Worm (Caenorhabditis elegans) whole organism, L4 larva: ENCODE results near the gene K08D8.4.

ENCODE experiments used
- D1046.2 ChIP-seq: fragments of 200-800 bp; sonication (Bioruptor generic); IDR thresholded peaks from 2 replicates; pipeline ENCODE4 v1.3.6; 2022; ENCODE audit warnings: missing genetic modification characterization, missing compliant biosample characterization
- F37D6.2 ChIP-seq: sonication (generic microtip); optimal IDR thresholded peaks from 2 replicates; lab custom pipeline; 2016; ENCODE audit warnings: mild to moderate bottlenecking, missing genetic modification characterization, missing compliant biosample characterization
- F49E8.2 ChIP-seq: sonication (generic microtip); optimal IDR thresholded peaks from 2 replicates; lab custom pipeline; 2016; ENCODE audit warnings: missing compliant biosample characterization, mild to moderate bottlenecking, missing genetic modification characterization, borderline replicate concordance
- R02D3.7 ChIP-seq: fragments of 150-350 bp; sonication (generic microtip); optimal IDR thresholded peaks from 3 replicates; lab custom pipeline; 2014; ENCODE audit warnings: missing biosample characterization, missing genetic modification characterization
- T26A8.4 ChIP-seq: fragments of 200-800 bp; sonication (Bioruptor generic); IDR thresholded peaks from 2 replicates; pipeline ENCODE4 v1.3.6; 2022; ENCODE audit warnings: missing genetic modification characterization, missing compliant biosample characterization
- Y105C5A.15 ChIP-seq: fragments of 200-800 bp; sonication (Bioruptor generic); IDR thresholded peaks from 2 replicates; pipeline ENCODE4 v1.3.6; 2022; ENCODE audit warnings: missing genetic modification characterization, missing compliant biosample characterization
- Y48G9A.11 ChIP-seq: fragments of 200-800 bp; sonication (Bioruptor generic); IDR thresholded peaks from 2 replicates; pipeline ENCODE4 v1.3.6; 2022; ENCODE audit warnings: missing genetic modification reagents, missing genetic modification characterization, missing compliant biosample characterization
- ZK337.2 ChIP-seq: fragments of 200-800 bp; sonication (Bioruptor generic); IDR thresholded peaks from 2 replicates; pipeline ENCODE4 v1.3.6; 2022; ENCODE audit warnings: missing genetic modification reagents, missing genetic modification characterization, missing compliant biosample characterization
- ZK546.5 ChIP-seq, 2 experiments: sonication (generic microtip); optimal IDR thresholded peaks; 2 replicates each; lab custom pipeline; 2017; ENCODE audit warnings: missing biosample characterization in 2 of 2, missing genetic modification characterization in 2 of 2
- aly-2 ChIP-seq: sonication (generic microtip); optimal IDR thresholded peaks from 2 replicates; lab custom pipeline; 2018; ENCODE audit warnings: missing biosample characterization, missing genetic modification characterization
- ceh-62 ChIP-seq: sonication (generic microtip); optimal IDR thresholded peaks from 2 replicates; lab custom pipeline; 2017; ENCODE audit warnings: missing biosample characterization, missing genetic modification characterization
- ceh-82 ChIP-seq: sonication (generic microtip); optimal IDR thresholded peaks from 2 replicates; lab custom pipeline; 2017; ENCODE audit warnings: missing biosample characterization, missing genetic modification characterization
- daf-12 ChIP-seq: fragments of 150-350 bp; optimal IDR thresholded peaks from 2 replicates; lab custom pipeline; 2014; ENCODE audit warnings: missing biosample characterization, missing genetic modification reagents, missing genetic modification characterization
- daf-16 ChIP-seq, 3 experiments: sonication (generic microtip); optimal IDR thresholded peaks; 2 replicates each; lab custom pipeline; 2016 to 2017; ENCODE audit warnings: missing genetic modification characterization in 3 of 3, missing genetic modification reagents in 3 of 3, mild to moderate bottlenecking in 2 of 3, missing compliant biosample characterization in 2 of 3, missing biosample characterization in 1 of 3, moderate library complexity in 1 of 3
- dmd-6 ChIP-seq: fragments of 200-800 bp; sonication (Bioruptor generic); IDR thresholded peaks from 2 replicates; pipeline ENCODE4 v1.3.6; 2022; ENCODE audit warnings: missing genetic modification reagents, missing genetic modification characterization, missing compliant biosample characterization
- dmd-9 ChIP-seq: fragments of 200-800 bp; sonication (Bioruptor generic); IDR thresholded peaks from 2 replicates; pipeline ENCODE4 v1.3.6; 2022; ENCODE audit warnings: missing genetic modification reagents, missing genetic modification characterization, missing compliant biosample characterization
- dpl-1 ChIP-seq: fragments of 150-350 bp; optimal IDR thresholded peaks from 2 replicates; lab custom pipeline; 2014; ENCODE audit warnings: missing biosample characterization, missing genetic modification reagents, missing genetic modification characterization
- duxl-1 ChIP-seq: sonication (generic microtip); optimal IDR thresholded peaks from 2 replicates; lab custom pipeline; 2016; ENCODE audit warnings: mild to moderate bottlenecking, missing genetic modification characterization, moderate library complexity, missing compliant biosample characterization; ENCODE audit not compliant: poor library complexity
- hif-1 ChIP-seq, 2 experiments: sonication (generic microtip); optimal IDR thresholded peaks; 2 replicates each; lab custom pipeline; 2016 to 2017; ENCODE audit warnings: missing compliant biosample characterization in 2 of 2, missing genetic modification characterization in 2 of 2, missing genetic modification reagents in 2 of 2, missing genotype in 2 of 2, mild to moderate bottlenecking in 1 of 2
- hlh-30 ChIP-seq: sonication (generic microtip); optimal IDR thresholded peaks from 2 replicates; lab custom pipeline; 2017; ENCODE audit warnings: antibody characterized with exemption, mild to moderate bottlenecking, missing genetic modification characterization, missing compliant biosample characterization; ENCODE audit not compliant: insufficient read depth
- hmg-1.1 ChIP-seq: fragments of 200-800 bp; sonication (Bioruptor generic); IDR thresholded peaks from 2 replicates; pipeline ENCODE4 v1.3.6; 2022; ENCODE audit warnings: missing genetic modification reagents, missing genetic modification characterization, missing compliant biosample characterization
- lin-1 ChIP-seq: fragments of 200-800 bp; sonication (Bioruptor generic); IDR thresholded peaks from 2 replicates; pipeline ENCODE4 v1.3.6; 2022; ENCODE audit warnings: missing genetic modification reagents, missing genetic modification characterization, missing compliant biosample characterization
- lin-13 ChIP-seq: fragments of 150-350 bp; optimal IDR thresholded peaks from 2 replicates; lab custom pipeline; 2014; ENCODE audit warnings: missing biosample characterization, missing genetic modification reagents, missing genetic modification characterization
- lin-15B ChIP-seq: fragments of 150-350 bp; sonication (generic microtip); optimal IDR thresholded peaks from 3 replicates; lab custom pipeline; 2014; ENCODE audit warnings: missing biosample characterization, missing genetic modification characterization
- lir-3 ChIP-seq: sonication (generic microtip); optimal IDR thresholded peaks from 2 replicates; lab custom pipeline; 2016; ENCODE audit warnings: mild to moderate bottlenecking, missing genetic modification characterization, missing compliant biosample characterization
- mdt-29 ChIP-seq: fragments of 200-800 bp; sonication (Bioruptor generic); IDR thresholded peaks from 2 replicates; pipeline ENCODE4 v1.3.6; 2022; ENCODE audit warnings: missing genetic modification reagents, missing genetic modification characterization, missing compliant biosample characterization
- mep-1 ChIP-seq: fragments of 150-350 bp; sonication (generic microtip); optimal IDR thresholded peaks from 3 replicates; lab custom pipeline; 2014; ENCODE audit warnings: missing biosample characterization, missing genetic modification characterization
- mxl-2 ChIP-seq: fragments of 200-800 bp; sonication (Bioruptor generic); conservative IDR thresholded peaks from 2 replicates; pipeline ENCODE4 v1.3.6; 2022; ENCODE audit warnings: missing genetic modification reagents, missing genetic modification characterization, missing compliant biosample characterization
- nhr-10 ChIP-seq: fragments of 150-350 bp; optimal IDR thresholded peaks from 2 replicates; lab custom pipeline; 2014; ENCODE audit warnings: missing biosample characterization, missing genetic modification characterization
- nhr-111 ChIP-seq: fragments of 200-800 bp; sonication (Bioruptor generic); optimal IDR thresholded peaks from 2 replicates; lab custom pipeline; 2018; ENCODE audit warnings: mild to moderate bottlenecking, missing genetic modification characterization, missing compliant biosample characterization
- nhr-237 ChIP-seq: sonication (generic microtip); optimal IDR thresholded peaks from 2 replicates; lab custom pipeline; 2017; ENCODE audit warnings: missing biosample characterization, missing genetic modification characterization
- nhr-25 ChIP-seq: sonication (generic microtip); optimal IDR thresholded peaks from 2 replicates; lab custom pipeline; 2017; ENCODE audit warnings: missing genetic modification characterization, mild to moderate bottlenecking, missing compliant biosample characterization, antibody characterized with exemption, moderate library complexity, borderline replicate concordance; ENCODE audit not compliant: insufficient read depth
- nhr-28 ChIP-seq: fragments of 150-350 bp; optimal IDR thresholded peaks from 2 replicates; lab custom pipeline; 2014; ENCODE audit warnings: missing biosample characterization, missing genetic modification characterization
- nhr-41 ChIP-seq: fragments of 200-800 bp; sonication (Bioruptor generic); IDR thresholded peaks from 2 replicates; pipeline ENCODE4 v1.3.6; 2022; ENCODE audit warnings: missing genetic modification reagents, missing genetic modification characterization, missing compliant biosample characterization
- pha-4 ChIP-seq, 2 experiments: fragments of 150-350 bp in 1 of 2; fragments of 200-800 bp in 1 of 2; sonication (Bioruptor generic) in 1 of 2; IDR thresholded peaks in 1 of 2; optimal IDR thresholded peaks in 1 of 2; 2 replicates each; pipeline versions ENCODE4 v1.3.6 to Lab custom; 2014 to 2022; ENCODE audit warnings: missing genetic modification characterization in 2 of 2, missing genetic modification reagents in 2 of 2, missing biosample characterization in 1 of 2, missing compliant biosample characterization in 1 of 2
- pqm-1 ChIP-seq: sonication (generic microtip); optimal IDR thresholded peaks from 2 replicates; lab custom pipeline; 2017; ENCODE audit warnings: missing biosample characterization, missing genetic modification characterization
- spr-1 ChIP-seq: sonication (generic microtip); optimal IDR thresholded peaks from 2 replicates; lab custom pipeline; 2016; ENCODE audit warnings: mild to moderate bottlenecking, missing genetic modification characterization, missing compliant biosample characterization
- spr-3 ChIP-seq: fragments of 200-800 bp; sonication (Bioruptor generic); optimal IDR thresholded peaks from 2 replicates; lab custom pipeline; 2018; ENCODE audit warnings: mild to moderate bottlenecking, missing genetic modification characterization, missing compliant biosample characterization
- tra-1 ChIP-seq: fragments of 200-800 bp; sonication (Bioruptor generic); IDR thresholded peaks from 2 replicates; pipeline ENCODE4 v1.3.6; 2022; ENCODE audit warnings: missing genetic modification reagents, missing genetic modification characterization, missing compliant biosample characterization
- unc-62 ChIP-seq, 3 experiments: fragments of 150-350 bp in 1 of 3; sonication (generic microtip); optimal IDR thresholded peaks in 2 of 3; peaks in 1 of 3; 1 replicate in 1 of 3; 2 replicates in 2 of 3; lab custom pipeline; 2014 to 2017; ENCODE audit warnings: missing biosample characterization in 3 of 3, missing genetic modification characterization in 3 of 3, missing genetic modification reagents in 3 of 3, missing genotype in 1 of 3
- zfp-2 ChIP-seq: sonication (generic microtip); optimal IDR thresholded peaks from 2 replicates; lab custom pipeline; 2016; ENCODE audit warnings: mild to moderate bottlenecking, missing genetic modification characterization, missing compliant biosample characterization

Gene K08D8.4

ce11 chrIV:12920553-12920952, 10.8 kb upstream of the K08D8.4 start:
- no peak for TF ChIP-seq aly-2 (tag; lab: Kevin White, UChicago)
- no peak for TF ChIP-seq spr-1 (tag; lab: Kevin White, UChicago)
- no peak for TF ChIP-seq mep-1 (tag; lab: Kevin White, UChicago)
- no peak for TF ChIP-seq ZK546.5 (tag; optimal IDR thresholded peaks at IDR 0.05; lab: Kevin White, UChicago)
- peak; percentile 69 for TF ChIP-seq dmd-6
- TF ChIP-seq nhr-41 (GFP tag; lab: Robert Waterston, UW): no peak
- no peak for TF ChIP-seq R02D3.7
- TF ChIP-seq lin-1 (GFP tag; lab: Robert Waterston, UW): no peak
- no peak for TF ChIP-seq mdt-29 (GFP tag; lab: Robert Waterston, UW)
- TF ChIP-seq hmg-1.1 (GFP tag; lab: Robert Waterston, UW): no peak
- no peak for TF ChIP-seq hif-1 (tag; optimal IDR thresholded peaks at IDR 0.05; lab: Kevin White, UChicago)
- peak in 1 of 2 experiments; percentile 22 for TF ChIP-seq unc-62 (GFP tag; optimal IDR thresholded peaks at IDR 0.05 in 1 of 2; lab: Kevin White, UChicago)
- no peak for TF ChIP-seq unc-62 (tag; optimal IDR thresholded peaks at IDR 0.05; lab: Kevin White, UChicago)
- TF ChIP-seq pha-4 (GFP tag; IDR thresholded peaks at IDR 0.05; lab: Robert Waterston, UW): no peak
- no peak for TF ChIP-seq pha-4 (tag; optimal IDR thresholded peaks at IDR 0.05; lab: Kevin White, UChicago)
- peak; percentile 25 for TF ChIP-seq pqm-1 (tag; lab: Kevin White, UChicago)
- no peak for TF ChIP-seq daf-16 (GFP tag; optimal IDR thresholded peaks at IDR 0.05; lab: Kevin White, UChicago)
- peak; percentile 34 for TF ChIP-seq daf-16 (tag; optimal IDR thresholded peaks at IDR 0.05; lab: Kevin White, UChicago)
- TF ChIP-seq hlh-30 (tag; lab: Kevin White, UChicago): no peak
- peak; percentile 66 for TF ChIP-seq nhr-28
- TF ChIP-seq, all 104 proteins: peak for 5

- TF ChIP-seq nhr-237 (tag; lab: Kevin White, UChicago) (no peak), nhr-25 (no peak), Y105C5A.15 (GFP tag; lab: Robert Waterston, UW) (no peak), daf-12 (no peak), tra-1 (GFP tag; lab: Robert Waterston, UW) (no peak), F49E8.2 (tag; lab: Kevin White, UChicago) (no peak), Y48G9A.11 (GFP tag; lab: Robert Waterston, UW) (no peak), T26A8.4 (GFP tag; lab: Robert Waterston, UW) (no peak), D1046.2 (GFP tag; lab: Robert Waterston, UW) (no peak), dpl-1 (GFP tag; lab: Kevin White, UChicago) (no peak), mxl-2 (no peak), duxl-1 (tag; lab: Kevin White, UChicago) (no peak), nhr-111 (GFP tag; lab: Kevin White, UChicago) (no peak), ZK337.2 (no peak), lin-13 (GFP tag; lab: Kevin White, UChicago) (no peak), ZK546.5 (tag; optimal IDR thresholded peaks at IDR 0.05; lab: Kevin White, UChicago) (no peak), lin-15B (tag; lab: Kevin White, UChicago) (no peak), ceh-82 (no peak)
- TF ChIP-seq, all 104 proteins: peak for 0
Observed at ce11 chrIV:12918256-12918655, 8.5 kb upstream of the K08D8.4 start, which contains the start of gene C32H11.3. Gene C32H11.3, plus strand, starts transcription at chrIV:12918556.

DNA sequence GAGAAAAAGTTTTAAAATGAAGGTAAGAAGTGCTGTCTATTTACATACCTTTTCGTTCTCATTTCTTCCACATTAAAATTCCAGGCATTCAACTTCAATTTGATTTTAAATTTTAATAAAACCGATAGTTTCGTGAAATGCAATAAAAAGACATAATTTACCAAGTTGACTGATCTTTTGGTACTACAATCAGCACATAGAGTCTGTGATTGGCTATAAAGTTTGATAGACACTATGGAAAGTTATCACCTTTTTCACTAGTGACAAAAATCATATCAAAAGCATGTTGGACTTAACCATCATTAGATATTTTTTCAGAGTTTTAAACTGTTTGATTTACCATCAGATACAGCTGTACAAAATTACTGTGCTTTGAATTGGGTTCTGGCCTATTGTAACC, 5.7 kb upstream of the K08D8.4 start, which contains the start of gene srz-15:
TSS of gene srz-15 (plus strand) at position 301 of the 400 bp plus-strand sequence.
- TF ChIP-seq dmd-9 (GFP tag; lab: Robert Waterston, UW) (no peak), nhr-10 (no peak), ceh-62 (tag; lab: Kevin White, UChicago) (no peak), spr-3 (GFP tag; lab: Kevin White, UChicago) (no peak), F37D6.2 (tag; lab: Kevin White, UChicago) (no peak), duxl-1 (tag; lab: Kevin White, UChicago) (no peak), hmg-1.1 (GFP tag; lab: Robert Waterston, UW) (no peak), zfp-2 (no peak), lir-3 (no peak)
